Worm (Caenorhabditis elegans) whole organism, mixed stage, embryonic: ENCODE data around the gene srw-19.
"Not testable (repeated sequence)": the region's sequence is repeated elsewhere in the genome, so short reads cannot be mapped to it uniquely, and the experiment has no call there.

Experiments used
- M03D4.4 ChIP-seq: sonication (generic microtip); optimal IDR thresholded peaks from 2 replicates; lab custom pipeline; 2017; ENCODE audit warnings: mild to moderate bottlenecking, missing genetic modification characterization, missing compliant biosample characterization
- ceh-43 ChIP-seq: fragments of 200-800 bp; sonication (Bioruptor generic); optimal IDR thresholded peaks from 2 replicates; lab custom pipeline; 2018; ENCODE audit warnings: mild to moderate bottlenecking, missing genetic modification characterization, moderate library complexity, missing compliant biosample characterization
- ces-1 ChIP-seq: fragments of 150-350 bp; optimal IDR thresholded peaks from 2 replicates; lab custom pipeline; 2014; ENCODE audit warnings: missing biosample characterization, missing genetic modification reagents, missing genetic modification characterization
- cnd-1 ChIP-seq: fragments of 200-800 bp; sonication (Bioruptor generic); optimal IDR thresholded peaks from 2 replicates; lab custom pipeline; 2018; ENCODE audit warnings: mild to moderate bottlenecking, missing genetic modification characterization, missing compliant biosample characterization
- drap-1 ChIP-seq: fragments of 200-800 bp; sonication (Bioruptor generic); optimal IDR thresholded peaks from 3 replicates; lab custom pipeline; 2018; ENCODE audit warnings: mild to moderate bottlenecking, missing genetic modification characterization, missing compliant biosample characterization
- elt-3 ChIP-seq: fragments of 150-350 bp; optimal IDR thresholded peaks from 2 replicates; lab custom pipeline; 2014; ENCODE audit warnings: missing biosample characterization, missing genetic modification characterization
- ham-2 ChIP-seq: fragments of 200-800 bp; sonication (Bioruptor generic); optimal IDR thresholded peaks from 2 replicates; lab custom pipeline; 2018; ENCODE audit warnings: mild to moderate bottlenecking, missing genetic modification characterization, missing compliant biosample characterization
- hlh-1 ChIP-seq: fragments of 150-350 bp; optimal IDR thresholded peaks from 2 replicates; lab custom pipeline; 2014; ENCODE audit warnings: missing biosample characterization, missing genetic modification reagents, missing genetic modification characterization
- lin-13 ChIP-seq: fragments of 150-350 bp; optimal IDR thresholded peaks from 2 replicates; lab custom pipeline; 2014; ENCODE audit warnings: missing biosample characterization, missing genetic modification characterization
- lin-32 ChIP-seq: fragments of 200-800 bp; sonication (Bioruptor generic); optimal IDR thresholded peaks from 2 replicates; lab custom pipeline; 2018; ENCODE audit warnings: mild to moderate bottlenecking, missing genetic modification characterization, missing compliant biosample characterization
- lsy-2 ChIP-seq: fragments of 150-350 bp; optimal IDR thresholded peaks from 2 replicates; lab custom pipeline; 2014; ENCODE audit warnings: missing biosample characterization, missing genetic modification characterization
- mab-5 ChIP-seq: fragments of 150-350 bp; optimal IDR thresholded peaks from 2 replicates; lab custom pipeline; 2014; ENCODE audit warnings: missing biosample characterization, missing genetic modification characterization
- mep-1 ChIP-seq: fragments of 150-350 bp; optimal IDR thresholded peaks from 2 replicates; lab custom pipeline; 2017; ENCODE audit warnings: missing biosample characterization, missing genetic modification reagents, missing genetic modification characterization, inconsistent platforms
- mls-2 ChIP-seq: sonication (generic microtip); optimal IDR thresholded peaks from 2 replicates; lab custom pipeline; 2016; ENCODE audit warnings: mild to moderate bottlenecking, missing genetic modification characterization, moderate library complexity, missing compliant biosample characterization
- nhr-12 ChIP-seq: fragments of 150-350 bp; optimal IDR thresholded peaks from 2 replicates; lab custom pipeline; 2014; ENCODE audit warnings: missing biosample characterization, missing genetic modification characterization
- nhr-2 ChIP-seq: fragments of 150-350 bp; optimal IDR thresholded peaks from 2 replicates; lab custom pipeline; 2014; ENCODE audit warnings: missing biosample characterization, missing genetic modification characterization
- nhr-237 ChIP-seq: fragments of 150-350 bp; optimal IDR thresholded peaks from 2 replicates; lab custom pipeline; 2014; ENCODE audit warnings: missing biosample characterization, missing genetic modification characterization
- nhr-28 ChIP-seq: fragments of 150-350 bp; optimal IDR thresholded peaks from 2 replicates; lab custom pipeline; 2014; ENCODE audit warnings: missing biosample characterization, missing genetic modification characterization
- nhr-76 ChIP-seq: sonication (generic microtip); optimal IDR thresholded peaks from 2 replicates; lab custom pipeline; 2017; ENCODE audit warnings: missing biosample characterization, missing genetic modification characterization
- pha-4 ChIP-seq: fragments of 150-350 bp; optimal IDR thresholded peaks from 2 replicates; lab custom pipeline; 2018; ENCODE audit warnings: missing biosample characterization, missing genetic modification reagents, missing genetic modification characterization
- sptf-1 ChIP-seq: sonication (generic microtip); optimal IDR thresholded peaks from 2 replicates; lab custom pipeline; 2017; ENCODE audit warnings: mild to moderate bottlenecking, missing genetic modification characterization, moderate library complexity, missing compliant biosample characterization
- tbx-8 ChIP-seq: fragments of 200-800 bp; sonication (Bioruptor generic); optimal IDR thresholded peaks from 2 replicates; lab custom pipeline; 2018; ENCODE audit warnings: mild to moderate bottlenecking, missing genetic modification characterization, moderate library complexity, missing compliant biosample characterization
- unc-120 ChIP-seq: sonication (generic microtip); optimal IDR thresholded peaks from 2 replicates; lab custom pipeline; 2017; ENCODE audit warnings: missing genetic modification characterization, missing compliant biosample characterization; ENCODE audit not compliant: poor library complexity, severe bottlenecking
- unc-62 ChIP-seq: fragments of 150-350 bp; optimal IDR thresholded peaks from 2 replicates; lab custom pipeline; 2014; ENCODE audit warnings: missing biosample characterization, missing genetic modification reagents, missing genetic modification characterization
- zip-8 ChIP-seq: fragments of 150-350 bp; optimal IDR thresholded peaks from 2 replicates; lab custom pipeline; 2014; ENCODE audit warnings: missing biosample characterization, missing genetic modification characterization
- ztf-11 ChIP-seq: fragments of 150-350 bp; optimal IDR thresholded peaks from 2 replicates; lab custom pipeline; 2014; ENCODE audit warnings: missing biosample characterization, missing genetic modification characterization

Gene srw-19

ce11 chrV:15281279-15281949, at the start of gene srw-19, which contains the start of gene srx-51:
Gene srw-19 (minus strand): TSS chrV:15281379.
Gene srx-51 (plus strand): TSS chrV:15281899.
- TF ChIP-seq hlh-1 (tag; lab: Kevin White, UChicago) (no peak), ces-1 (GFP tag; lab: Kevin White, UChicago) (no peak)

ce11 chrV:15330314-15330713, 49.1 kb upstream of the srw-19 start, which contains the start of gene srh-295:
Gene srh-295 (plus strand): TSS chrV:15330614.
- TF ChIP-seq zip-8 (tag; lab: Kevin White, UChicago): peak; percentile 70
- no peak for TF ChIP-seq M03D4.4 (tag; lab: Kevin White, UChicago)
- TF ChIP-seq unc-120 (tag; lab: Kevin White, UChicago): no peak
- no peak for TF ChIP-seq nhr-28 (tag; lab: Kevin White, UChicago)
- TF ChIP-seq ceh-43 (GFP tag; lab: Kevin White, UChicago): no peak
- TF ChIP-seq sptf-1 (tag; lab: Kevin White, UChicago): no peak
- no peak for TF ChIP-seq ces-1 (GFP tag; lab: Kevin White, UChicago)
- TF ChIP-seq, all 35 proteins: peak for 1

- TF ChIP-seq elt-3 (no peak), unc-62 (GFP tag; lab: Kevin White, UChicago) (no peak)
These were observed 46.7 kb upstream of the srw-19 start, which contains the start of gene ZK1037.6 for ce11 chrV:15327745-15328447. Gene ZK1037.6 (minus strand): TSS chrV:15327795.

ce11 chrV:15323417-15323816, 42.2 kb upstream of the srw-19 start:
- TF ChIP-seq drap-1 (GFP tag; lab: Kevin White, UChicago): no peak
- TF ChIP-seq nhr-12: no peak
- TF ChIP-seq mab-5 (tag; lab: Kevin White, UChicago): no peak

- not testable (repeated sequence) for TF ChIP-seq nhr-237 (tag; lab: Kevin White, UChicago); nhr-2; pha-4 (tag; lab: Kevin White, UChicago)
These were observed 41.5 kb upstream of the srw-19 start, which contains the start of gene nhr-247 for ce11 chrV:15322653-15323052. Gene nhr-247 (plus strand): TSS chrV:15322982.

- TF ChIP-seq mep-1 (tag; lab: Kevin White, UChicago): no peak
- TF ChIP-seq lin-13: no peak
- TF ChIP-seq ham-2 (GFP tag; lab: Kevin White, UChicago): no peak
- no peak for TF ChIP-seq elt-3
- no peak for TF ChIP-seq sptf-1 (tag; lab: Kevin White, UChicago)
- TF ChIP-seq tbx-8: no peak
- TF ChIP-seq mls-2 (tag; lab: Kevin White, UChicago): no peak
- TF ChIP-seq nhr-237 (tag; lab: Kevin White, UChicago): no peak
- TF ChIP-seq nhr-12: no peak
- no peak for TF ChIP-seq cnd-1 (tag; lab: Kevin White, UChicago)
- TF ChIP-seq ztf-11 (tag; lab: Kevin White, UChicago): no peak
- no peak for TF ChIP-seq nhr-76 (tag; lab: Kevin White, UChicago)
- no peak for TF ChIP-seq zip-8 (tag; lab: Kevin White, UChicago)
- no peak for TF ChIP-seq drap-1 (GFP tag; lab: Kevin White, UChicago)
- no peak for TF ChIP-seq nhr-28 (tag; lab: Kevin White, UChicago)
- TF ChIP-seq pha-4 (tag; lab: Kevin White, UChicago): no peak
These were observed 37.5 kb upstream of the srw-19 start, which contains the start of gene nhr-291 for ce11 chrV:15318638-15319037. Gene nhr-291 (plus strand): TSS chrV:15318961.

ce11 chrV:15315827-15316527, 34.8 kb upstream of the srw-19 start, which contains the start of the genes srt-22 and nhr-246:
Gene srt-22 (minus strand): TSS chrV:15315927.
Gene nhr-246 (plus strand): TSS chrV:15316477.
- TF ChIP-seq pha-4 (tag; lab: Kevin White, UChicago): no peak
- no peak for TF ChIP-seq nhr-12
- TF ChIP-seq tbx-8: no peak
- TF ChIP-seq lin-32 (GFP tag; lab: Kevin White, UChicago): no peak
- TF ChIP-seq lsy-2: no peak
- TF ChIP-seq elt-3: no peak
